Worm (Caenorhabditis elegans) whole organism, late embryonic: ENCODE data around the gene ttc-17.
A peak's percentile ranks its signal among the peaks of the same experiment; 100 is the strongest.

Experiments used
- C08G9.2 ChIP-seq: sonication (generic microtip); optimal IDR thresholded peaks from 2 replicates; lab custom pipeline; 2016; ENCODE audit warnings: mild to moderate bottlenecking, missing genetic modification characterization, moderate library complexity, missing compliant biosample characterization
- C38D4.7 ChIP-seq: fragments of 200-800 bp; sonication (Bioruptor generic); optimal IDR thresholded peaks from 2 replicates; lab custom pipeline; 2018; ENCODE audit warnings: mild to moderate bottlenecking, missing genetic modification characterization, moderate library complexity, missing compliant biosample characterization
- F13H6.1 ChIP-seq: sonication (generic microtip); optimal IDR thresholded peaks from 2 replicates; lab custom pipeline; 2016; ENCODE audit warnings: missing genetic modification characterization, missing compliant biosample characterization
- K02D7.2 ChIP-seq: sonication (generic microtip); optimal IDR thresholded peaks from 2 replicates; lab custom pipeline; 2017; ENCODE audit warnings: mild to moderate bottlenecking, missing genetic modification characterization, missing compliant biosample characterization
- K09A11.1 ChIP-seq: sonication (generic microtip); optimal IDR thresholded peaks from 2 replicates; lab custom pipeline; 2017; ENCODE audit warnings: antibody characterized with exemption, mild to moderate bottlenecking, missing genetic modification characterization, missing compliant biosample characterization; ENCODE audit not compliant: insufficient read depth
- T23F11.4 ChIP-seq: fragments of 200-800 bp; sonication (Bioruptor generic); optimal IDR thresholded peaks from 2 replicates; lab custom pipeline; 2018; ENCODE audit warnings: mild to moderate bottlenecking, missing genetic modification characterization, missing compliant biosample characterization
- Y22D7AL.16 ChIP-seq: sonication (generic microtip); optimal IDR thresholded peaks from 2 replicates; lab custom pipeline; 2016; ENCODE audit warnings: missing genetic modification characterization, missing compliant biosample characterization
- ahr-1 ChIP-seq: sonication (generic microtip); optimal IDR thresholded peaks from 2 replicates; lab custom pipeline; 2016; ENCODE audit warnings: missing genetic modification characterization, missing compliant biosample characterization
- ceh-14 ChIP-seq: sonication (generic microtip); optimal IDR thresholded peaks from 2 replicates; lab custom pipeline; 2016; ENCODE audit warnings: missing genotype, missing genetic modification characterization, missing compliant biosample characterization
- ceh-18 ChIP-seq: sonication (generic microtip); optimal IDR thresholded peaks from 2 replicates; lab custom pipeline; 2016; ENCODE audit warnings: missing genetic modification characterization, missing compliant biosample characterization
- ceh-24 ChIP-seq: sonication (generic microtip); optimal IDR thresholded peaks from 2 replicates; lab custom pipeline; 2016; ENCODE audit warnings: mild to moderate bottlenecking, missing genetic modification characterization, missing compliant biosample characterization
- ceh-34 ChIP-seq: sonication (generic microtip); optimal IDR thresholded peaks from 2 replicates; lab custom pipeline; 2016; ENCODE audit warnings: mild to moderate bottlenecking, missing genetic modification characterization, missing compliant biosample characterization
- ceh-6 ChIP-seq: fragments of 200-800 bp; sonication (Bioruptor generic); optimal IDR thresholded peaks from 2 replicates; lab custom pipeline; 2018; ENCODE audit warnings: mild to moderate bottlenecking, missing genetic modification characterization, missing compliant biosample characterization
- ceh-9 ChIP-seq: sonication (generic microtip); optimal IDR thresholded peaks from 2 replicates; lab custom pipeline; 2016; ENCODE audit warnings: mild to moderate bottlenecking, missing genetic modification characterization, inconsistent platforms, missing compliant biosample characterization
- che-1 ChIP-seq: sonication (generic microtip); optimal IDR thresholded peaks from 2 replicates; lab custom pipeline; 2016; ENCODE audit warnings: mild to moderate bottlenecking, missing genetic modification characterization, missing compliant biosample characterization
- dmd-4 ChIP-seq: sonication (generic microtip); optimal IDR thresholded peaks from 2 replicates; lab custom pipeline; 2016; ENCODE audit warnings: borderline replicate concordance, missing genetic modification characterization, missing compliant biosample characterization
- elt-2 ChIP-seq: sonication (generic microtip); optimal IDR thresholded peaks from 2 replicates; lab custom pipeline; 2016; ENCODE audit warnings: missing genetic modification reagents, missing genetic modification characterization, missing compliant biosample characterization
- eyg-1 ChIP-seq: sonication (generic microtip); optimal IDR thresholded peaks from 2 replicates; lab custom pipeline; 2016; ENCODE audit warnings: missing genotype, missing genetic modification characterization, missing compliant biosample characterization
- fax-1 ChIP-seq: sonication (generic microtip); optimal IDR thresholded peaks from 2 replicates; lab custom pipeline; 2016; ENCODE audit warnings: missing genotype, missing genetic modification characterization, missing compliant biosample characterization
- fkh-10 ChIP-seq: fragments of 150-350 bp; optimal IDR thresholded peaks from 2 replicates; lab custom pipeline; 2014; ENCODE audit warnings: missing biosample characterization, missing genetic modification reagents, missing genetic modification characterization
- fkh-6 ChIP-seq: sonication (generic microtip); optimal IDR thresholded peaks from 2 replicates; lab custom pipeline; 2016; ENCODE audit warnings: missing genetic modification characterization, missing compliant biosample characterization
- gmeb-2 ChIP-seq: sonication (generic microtip); optimal IDR thresholded peaks from 2 replicates; lab custom pipeline; 2016; ENCODE audit warnings: missing genetic modification characterization, inconsistent platforms, missing compliant biosample characterization
- hlh-13 ChIP-seq: fragments of 200-800 bp; sonication (Bioruptor generic); optimal IDR thresholded peaks from 2 replicates; lab custom pipeline; 2018; ENCODE audit warnings: mild to moderate bottlenecking, missing genetic modification characterization, missing compliant biosample characterization
- hlh-30 ChIP-seq: sonication (generic microtip); optimal IDR thresholded peaks from 2 replicates; lab custom pipeline; 2017; ENCODE audit warnings: antibody characterized with exemption, missing genetic modification characterization, missing compliant biosample characterization; ENCODE audit not compliant: insufficient read depth
- lim-6 ChIP-seq: sonication (generic microtip); optimal IDR thresholded peaks from 2 replicates; lab custom pipeline; 2016; ENCODE audit warnings: missing genetic modification characterization, missing compliant biosample characterization
- madf-2 ChIP-seq: sonication (generic microtip); optimal IDR thresholded peaks from 2 replicates; lab custom pipeline; 2017; ENCODE audit warnings: missing genetic modification characterization, missing compliant biosample characterization
- nhr-11 ChIP-seq: fragments of 150-350 bp; optimal IDR thresholded peaks from 2 replicates; lab custom pipeline; 2014; ENCODE audit warnings: missing biosample characterization, missing genetic modification characterization
- pat-9 ChIP-seq: fragments of 200-800 bp; sonication (Bioruptor generic); optimal IDR thresholded peaks from 2 replicates; lab custom pipeline; 2018; ENCODE audit warnings: mild to moderate bottlenecking, missing genetic modification characterization, moderate library complexity, missing compliant biosample characterization
- pha-4 ChIP-seq: fragments of 150-350 bp; optimal IDR thresholded peaks from 2 replicates; lab custom pipeline; 2018; ENCODE audit warnings: missing biosample characterization, missing genetic modification reagents, missing genetic modification characterization
- pqm-1 ChIP-seq: sonication (generic microtip); optimal IDR thresholded peaks from 2 replicates; lab custom pipeline; 2016; ENCODE audit warnings: missing genetic modification characterization, missing compliant biosample characterization
- pros-1 ChIP-seq: fragments of 150-350 bp; optimal IDR thresholded peaks from 2 replicates; lab custom pipeline; 2014; ENCODE audit warnings: missing biosample characterization, missing genetic modification reagents, missing genetic modification characterization
- rnt-1 ChIP-seq: sonication (generic microtip); optimal IDR thresholded peaks from 2 replicates; lab custom pipeline; 2016; ENCODE audit warnings: missing genetic modification characterization, missing compliant biosample characterization
- sdc-2 ChIP-seq: sonication (generic microtip); optimal IDR thresholded peaks from 2 replicates; lab custom pipeline; 2016; ENCODE audit warnings: missing genotype, missing genetic modification characterization, missing compliant biosample characterization
- sox-2 ChIP-seq: fragments of 200-800 bp; sonication (Bioruptor generic); IDR thresholded peaks from 2 replicates; pipeline ENCODE4 v1.3.6; 2022; ENCODE audit warnings: missing genetic modification reagents, missing genetic modification characterization, missing compliant biosample characterization
- tbx-2 ChIP-seq: sonication (generic microtip); optimal IDR thresholded peaks from 2 replicates; lab custom pipeline; 2016; ENCODE audit warnings: missing genetic modification characterization, missing compliant biosample characterization
- tbx-7 ChIP-seq: sonication (generic microtip); optimal IDR thresholded peaks from 2 replicates; lab custom pipeline; 2016; ENCODE audit warnings: missing genotype, missing genetic modification characterization, missing compliant biosample characterization
- ttx-3 ChIP-seq: sonication (generic microtip); optimal IDR thresholded peaks from 2 replicates; lab custom pipeline; 2016; ENCODE audit warnings: missing genetic modification reagents, missing genetic modification characterization, missing compliant biosample characterization
- unc-55 ChIP-seq: sonication (generic microtip); optimal IDR thresholded peaks from 2 replicates; lab custom pipeline; 2017; ENCODE audit warnings: missing biosample characterization, missing genetic modification reagents, missing genetic modification characterization
- unc-86 ChIP-seq: sonication (generic microtip); optimal IDR thresholded peaks from 2 replicates; lab custom pipeline; 2016; ENCODE audit warnings: missing genetic modification characterization, missing compliant biosample characterization

Gene ttc-17

DNA sequence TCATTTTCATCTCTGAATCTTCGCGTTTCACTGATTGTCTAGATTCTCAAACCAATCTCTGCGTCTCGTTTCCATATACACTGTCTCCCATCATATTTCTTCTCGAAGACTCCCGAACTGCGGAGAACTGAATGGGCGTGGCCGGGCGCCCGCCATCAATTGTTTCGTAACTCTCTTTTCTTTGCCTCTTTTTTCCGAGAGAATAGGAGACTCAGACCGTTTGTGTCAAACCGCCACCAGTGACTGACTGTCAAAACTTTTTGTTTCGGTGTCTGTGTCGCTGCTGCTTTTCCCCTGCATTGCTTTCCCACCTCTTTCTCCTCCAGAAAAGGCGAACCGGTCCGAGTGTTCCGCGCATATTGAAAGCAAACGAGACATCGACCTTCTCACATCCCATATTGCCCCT is 20.7 kb upstream of the ttc-17 start, which contains the start of gene unc-23 (continued):
- TF ChIP-seq pat-9 (peak; percentile 38), C08G9.2 (peak; percentile 23), ceh-18 (tag; lab: Kevin White, UChicago) (peak; percentile 83)

DNA sequence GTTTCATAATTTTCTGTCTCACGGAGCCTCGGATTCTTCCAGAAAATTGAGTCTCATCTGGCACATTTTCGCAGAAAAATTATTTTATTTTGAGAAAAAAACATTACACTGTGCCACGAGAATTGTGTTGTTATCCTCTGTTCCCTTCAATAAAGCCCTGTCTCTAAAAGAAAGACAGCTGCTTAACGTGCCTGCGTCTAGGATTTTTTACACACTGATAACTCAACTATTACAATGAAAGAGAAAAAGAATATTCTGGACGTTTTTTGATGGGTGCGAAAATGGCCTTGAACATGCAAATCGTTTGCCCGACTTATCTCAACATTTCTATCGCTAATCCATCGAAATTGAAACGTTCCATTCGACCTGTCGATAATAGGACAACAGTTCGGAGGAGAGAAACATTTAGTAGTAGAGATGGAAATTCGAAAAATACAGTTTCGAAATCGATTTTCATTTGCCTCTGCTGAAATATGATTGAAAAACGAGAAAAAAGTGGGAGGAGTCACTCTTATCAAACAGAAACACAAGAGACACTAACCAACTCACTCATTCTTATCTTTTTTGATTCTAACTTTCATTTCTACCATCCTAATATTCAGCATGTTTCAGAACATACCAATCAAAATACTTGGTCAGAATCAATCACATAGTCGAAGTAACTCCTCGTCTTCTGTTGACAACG is 19.9 kb upstream of the ttc-17 start:
- TF ChIP-seq gmeb-2 = no peak
- TF ChIP-seq unc-55 (GFP tag; lab: Kevin White, UChicago) = peak; percentile 28

DNA sequence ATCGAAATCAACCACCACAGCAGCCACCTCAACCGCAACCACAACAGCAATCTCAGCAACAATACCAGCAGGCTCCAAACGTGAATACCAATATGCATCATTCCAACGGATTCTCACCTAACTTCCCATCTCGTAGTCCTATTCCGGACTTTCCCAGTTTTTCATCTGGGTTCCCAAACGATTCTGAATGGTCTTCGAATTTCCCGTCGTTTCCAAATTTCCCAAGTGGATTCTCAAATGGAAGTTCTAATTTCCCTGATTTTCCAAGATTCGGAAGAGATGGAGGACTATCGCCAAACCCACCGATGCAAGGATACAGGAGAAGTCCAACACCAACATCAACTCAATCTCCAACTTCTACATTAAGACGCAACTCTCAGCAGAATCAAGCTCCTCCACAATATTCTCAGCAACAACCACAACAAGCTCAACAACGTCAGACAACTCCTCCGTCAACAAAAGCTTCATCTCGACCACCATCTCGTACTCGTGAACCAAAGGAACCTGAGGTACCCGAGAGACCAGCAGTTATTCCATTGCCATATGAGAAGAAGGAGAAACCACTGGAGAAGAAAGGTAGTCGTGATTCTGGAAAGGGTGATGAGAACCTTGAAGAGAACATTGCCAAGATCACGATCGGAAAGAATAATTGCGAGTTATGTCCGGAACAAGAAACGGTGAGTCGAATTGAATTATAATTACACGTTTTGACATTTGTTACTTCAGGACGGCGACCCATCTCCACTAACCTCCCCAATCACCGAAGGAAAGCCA is 19.2 kb upstream of the ttc-17 start:
- TF ChIP-seq gmeb-2 (no peak), che-1 (tag; lab: Kevin White, UChicago) (no peak), sdc-2 (no peak), hlh-13 (no peak), ceh-34 (no peak), ttx-3 (tag; lab: Kevin White, UChicago) (no peak), tbx-7 (tag; lab: Kevin White, UChicago) (no peak), lim-6 (tag; lab: Kevin White, UChicago) (no peak), hlh-30 (no peak), F13H6.1 (no peak)

DNA sequence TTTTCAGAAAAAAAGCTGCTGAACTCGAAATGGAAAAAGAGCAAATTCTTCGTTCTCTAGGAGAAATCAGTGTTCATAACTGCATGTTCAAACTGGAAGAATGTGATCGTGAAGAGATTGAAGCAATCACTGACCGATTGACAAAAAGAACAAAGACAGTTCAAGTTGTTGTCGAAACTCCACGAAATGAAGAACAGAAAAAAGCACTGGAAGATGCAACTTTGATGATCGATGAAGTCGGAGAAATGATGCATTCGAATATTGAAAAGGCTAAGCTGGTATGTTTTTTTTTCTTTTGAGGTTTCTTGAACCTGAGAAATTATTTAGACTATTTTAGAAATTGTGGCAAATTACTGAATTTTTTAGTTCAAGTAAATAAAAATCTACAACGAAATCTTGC is 18.4 kb upstream of the ttc-17 start:
- no peak for TF ChIP-seq pat-9
- TF ChIP-seq fkh-10 (GFP tag; lab: Kevin White, UChicago) = no peak
- no peak for TF ChIP-seq unc-86
- no peak for TF ChIP-seq dmd-4 (tag; lab: Kevin White, UChicago)
- TF ChIP-seq ceh-14 (tag; lab: Kevin White, UChicago) = no peak
- no peak for TF ChIP-seq pha-4 (tag; lab: Kevin White, UChicago)
- TF ChIP-seq C38D4.7 (GFP tag; lab: Kevin White, UChicago) = no peak
- TF ChIP-seq pqm-1 (tag; lab: Kevin White, UChicago) = no peak
- no peak for TF ChIP-seq sox-2 (GFP tag; lab: Robert Waterston, UW)
- TF ChIP-seq ceh-24 (tag; lab: Kevin White, UChicago) = no peak
- TF ChIP-seq ceh-18 (tag; lab: Kevin White, UChicago) = no peak
- TF ChIP-seq madf-2 = no peak

DNA sequence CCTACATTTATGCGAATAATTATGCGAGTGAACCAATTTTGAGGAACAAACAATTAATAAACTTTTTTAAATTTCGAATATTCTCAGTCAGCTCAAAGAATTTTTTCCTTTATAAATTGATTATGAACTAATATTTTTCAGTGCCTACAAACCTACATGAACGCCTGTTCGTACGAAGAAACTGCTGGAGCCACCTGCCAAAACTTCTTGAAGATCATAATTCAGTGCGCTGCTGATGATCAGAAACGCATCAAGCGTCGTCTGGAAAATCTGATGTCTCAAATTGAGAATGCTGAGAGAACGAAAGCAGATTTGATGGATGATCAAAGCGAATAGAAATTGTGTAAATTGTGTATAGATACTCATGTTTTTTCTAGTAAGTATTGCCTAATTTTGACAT is 17.9 kb upstream of the ttc-17 start:
- TF ChIP-seq hlh-13 = no peak
- no peak for TF ChIP-seq pros-1
- TF ChIP-seq fax-1 (tag; lab: Kevin White, UChicago) = no peak
- no peak for TF ChIP-seq T23F11.4 (GFP tag; lab: Kevin White, UChicago)
- TF ChIP-seq, all 69 proteins: peak for 0

DNA sequence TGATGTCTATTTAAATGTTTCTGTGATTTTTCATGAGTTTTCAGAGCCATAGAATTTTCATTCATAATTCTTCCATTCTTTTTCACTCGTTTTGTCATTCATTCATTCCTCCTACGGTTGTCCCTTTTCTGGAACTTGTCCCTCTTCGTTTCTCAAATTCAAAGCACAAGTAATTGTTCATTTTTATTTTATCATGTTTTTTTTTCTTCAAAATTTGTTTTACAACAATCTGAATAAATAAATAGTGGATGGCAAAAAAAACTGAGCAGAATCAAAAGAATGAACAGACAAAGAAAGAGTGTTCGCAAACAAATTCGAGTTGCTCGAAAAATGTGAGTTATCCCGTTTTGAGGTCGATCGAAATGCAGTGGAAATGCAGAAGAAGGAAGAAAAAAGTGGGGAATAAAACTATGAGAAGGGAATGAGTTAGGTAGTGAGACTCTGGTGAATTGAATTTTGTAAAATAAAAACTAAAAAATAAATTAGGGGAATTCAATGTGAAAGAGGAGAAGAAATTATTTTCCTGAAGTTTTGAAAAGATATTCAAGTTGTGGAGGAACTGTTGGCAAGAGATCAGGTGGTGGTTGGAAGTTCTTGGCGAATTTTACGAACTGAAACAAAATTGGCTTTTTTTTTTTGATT is 17.3 kb upstream of the ttc-17 start:
- no peak for TF ChIP-seq ceh-9 (tag; lab: Kevin White, UChicago)
- TF ChIP-seq nhr-11 (tag; lab: Kevin White, UChicago) = no peak
- TF ChIP-seq fkh-6 = no peak
- TF ChIP-seq unc-55 (GFP tag; lab: Kevin White, UChicago) = no peak
- no peak for TF ChIP-seq eyg-1 (tag; lab: Kevin White, UChicago)
- no peak for TF ChIP-seq elt-2 (tag; lab: Kevin White, UChicago)
- TF ChIP-seq sdc-2 = no peak
- TF ChIP-seq lim-6 (tag; lab: Kevin White, UChicago) = no peak
- no peak for TF ChIP-seq ahr-1 (tag; lab: Kevin White, UChicago)
- TF ChIP-seq tbx-2 (tag; lab: Kevin White, UChicago) = no peak
- TF ChIP-seq pqm-1 (tag; lab: Kevin White, UChicago) = no peak
- no peak for TF ChIP-seq K02D7.2
- TF ChIP-seq gmeb-2 = no peak
- TF ChIP-seq rnt-1 (tag; lab: Kevin White, UChicago) = no peak
- no peak for TF ChIP-seq Y22D7AL.16
- no peak for TF ChIP-seq K09A11.1 (tag; lab: Kevin White, UChicago)
- no peak for TF ChIP-seq F13H6.1
- no peak for TF ChIP-seq ceh-6 (GFP tag; lab: Kevin White, UChicago)
